Worm (Caenorhabditis elegans) whole organism, L2 larva: Measurements from ENCODE around the gene glf-1.

Experiments
- lin-39 ChIP-seq: fragments of 150-350 bp; optimal IDR thresholded peaks from 2 replicates; lab custom pipeline; 2014; ENCODE audit warnings: missing biosample characterization, missing genetic modification reagents, missing genetic modification characterization
- mbf-1 ChIP-seq: sonication (generic microtip); optimal IDR thresholded peaks from 2 replicates; lab custom pipeline; 2017; ENCODE audit warnings: missing biosample characterization, missing genetic modification characterization
- sem-4 ChIP-seq: fragments of 150-350 bp; optimal IDR thresholded peaks from 2 replicates; lab custom pipeline; 2014; ENCODE audit warnings: missing biosample characterization, missing genetic modification reagents, missing genetic modification characterization
- ztf-11 ChIP-seq: sonication (generic microtip); optimal IDR thresholded peaks from 2 replicates; lab custom pipeline; 2017; ENCODE audit warnings: missing biosample characterization, missing genetic modification characterization

DNA sequence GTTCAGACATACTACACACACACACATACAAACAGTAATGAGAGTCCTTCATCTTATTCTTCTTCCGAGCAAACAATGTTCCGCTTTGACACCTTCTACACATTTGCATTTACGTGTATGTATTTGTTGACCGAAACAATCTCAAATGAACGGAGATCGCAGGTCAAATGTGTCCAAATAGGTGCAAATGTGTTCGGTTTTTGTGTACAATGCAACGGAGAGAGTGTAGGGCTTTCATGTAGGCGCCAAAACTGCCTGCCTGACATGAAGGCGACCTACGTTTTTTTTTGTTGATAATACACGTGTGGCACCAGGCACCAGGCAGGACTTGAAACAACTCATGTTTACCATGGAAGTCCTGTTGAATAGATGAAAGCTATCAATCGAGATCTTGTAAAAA lies 28.7 kb upstream of the glf-1 start:
- no peak for TF ChIP-seq lin-39 (tag; lab: Kevin White, UChicago)
- TF ChIP-seq sem-4 (tag; lab: Kevin White, UChicago) = no peak
- no peak for TF ChIP-seq ztf-11 (tag; lab: Kevin White, UChicago)
- no peak for TF ChIP-seq mbf-1
